Fruit fly (Drosophila melanogaster) whole organism, pupa: ENCODE measurements around the gene D.

ENCODE experiments used
- CG10348 ChIP-seq: fragments of 200-800 bp; sonication (Bioruptor generic); IDR thresholded peaks from 2 replicates; pipeline ENCODE4 v1.3.6; 2022; ENCODE audit warnings: missing biosample characterization, missing genetic modification characterization
- CG12605 ChIP-seq: fragments of 200-800 bp; sonication (Bioruptor generic); IDR thresholded peaks from 2 replicates; pipeline ENCODE4 v1.3.6; 2022; ENCODE audit warnings: missing biosample characterization, missing genetic modification characterization
- CG13204 ChIP-seq: fragments of 200-800 bp; sonication (Bioruptor generic); optimal IDR thresholded peaks from 2 replicates; lab custom pipeline; 2018; ENCODE audit warnings: missing biosample characterization, mild to moderate bottlenecking, missing genetic modification characterization, moderate library complexity
- CG14655 ChIP-seq: fragments of 200-800 bp; sonication (Bioruptor generic); optimal IDR thresholded peaks from 3 replicates; lab custom pipeline; 2017; ENCODE audit warnings: mild to moderate bottlenecking, missing biosample characterization, missing genetic modification reagents, missing genetic modification characterization
- CG15710 ChIP-seq: fragments of 200-800 bp; sonication (Bioruptor generic); optimal IDR thresholded peaks from 2 replicates; lab custom pipeline; 2018; ENCODE audit warnings: missing biosample characterization, mild to moderate bottlenecking, missing genetic modification characterization, moderate library complexity
- CG17806 ChIP-seq: fragments of 200-800 bp; sonication (Bioruptor generic); optimal IDR thresholded peaks from 2 replicates; lab custom pipeline; 2018; ENCODE audit warnings: missing biosample characterization, mild to moderate bottlenecking, missing genetic modification characterization, moderate library complexity
- CG32121 ChIP-seq: fragments of 200-800 bp; sonication (Bioruptor generic); IDR thresholded peaks from 2 replicates; pipeline ENCODE4 v1.3.6; 2022; ENCODE audit warnings: missing biosample characterization, missing genetic modification characterization
- CG34367 ChIP-seq: fragments of 200-800 bp; sonication (Bioruptor generic); optimal IDR thresholded peaks from 2 replicates; lab custom pipeline; 2018; ENCODE audit warnings: missing biosample characterization, mild to moderate bottlenecking, missing genetic modification characterization
- CG4496 ChIP-seq: fragments of 200-800 bp; sonication (Bioruptor generic); IDR thresholded peaks from 3 replicates; pipeline ENCODE4 v1.3.6; 2022; ENCODE audit warnings: missing biosample characterization, missing genetic modification characterization
- CG8159 ChIP-seq: fragments of 200-800 bp; sonication (Bioruptor generic); optimal IDR thresholded peaks from 3 replicates; lab custom pipeline; 2018; ENCODE audit warnings: missing biosample characterization, mild to moderate bottlenecking, missing genetic modification characterization, moderate library complexity
- CG8301 ChIP-seq: fragments of 200-800 bp; sonication (Bioruptor generic); optimal IDR thresholded peaks from 2 replicates; lab custom pipeline; 2018; ENCODE audit warnings: missing biosample characterization, mild to moderate bottlenecking, missing genetic modification characterization
- CG9948 ChIP-seq: fragments of 200-800 bp; sonication (Bioruptor generic); optimal IDR thresholded peaks from 2 replicates; lab custom pipeline; 2018; ENCODE audit warnings: missing biosample characterization, mild to moderate bottlenecking, missing genetic modification characterization, moderate library complexity
- D1 ChIP-seq: fragments of 200-800 bp; sonication (Bioruptor generic); optimal IDR thresholded peaks from 2 replicates; lab custom pipeline; 2018; ENCODE audit warnings: missing biosample characterization, mild to moderate bottlenecking, missing genetic modification characterization, moderate library complexity
- EcR ChIP-seq: fragments of 200-800 bp; sonication (Bioruptor generic); optimal IDR thresholded peaks from 3 replicates; lab custom pipeline; 2019; ENCODE audit warnings: missing biosample characterization, missing genetic modification characterization, mild to moderate bottlenecking, moderate library complexity, missing genetic modification reagents
- Ets98B ChIP-seq: fragments of 200-800 bp; sonication (Bioruptor generic); IDR thresholded peaks from 2 replicates; pipeline ENCODE4 v1.3.6; 2022; ENCODE audit warnings: missing biosample characterization, missing genetic modification characterization
- Pif1A ChIP-seq: fragments of 200-800 bp; sonication (Bioruptor generic); optimal IDR thresholded peaks from 3 replicates; lab custom pipeline; 2016; ENCODE audit warnings: missing biosample characterization, missing genetic modification characterization
- Pif1B ChIP-seq: fragments of 200-800 bp; sonication (Bioruptor generic); optimal IDR thresholded peaks from 3 replicates; lab custom pipeline; 2016; ENCODE audit warnings: missing biosample characterization, missing genetic modification characterization
- Snoo ChIP-seq: fragments of 200-800 bp; sonication (Bioruptor generic); optimal IDR thresholded peaks from 3 replicates; lab custom pipeline; 2017; ENCODE audit warnings: missing biosample characterization, mild to moderate bottlenecking, missing genetic modification characterization, inconsistent platforms
- fd96Ca ChIP-seq: fragments of 200-800 bp; sonication (Bioruptor generic); IDR thresholded peaks from 3 replicates; pipeline ENCODE4 v1.3.6; 2022; ENCODE audit warnings: missing biosample characterization, missing genetic modification characterization
- gl ChIP-seq: fragments of 200-800 bp; sonication (Bioruptor generic); optimal IDR thresholded peaks from 2 replicates; lab custom pipeline; 2018; ENCODE audit warnings: missing biosample characterization, mild to moderate bottlenecking, missing genetic modification characterization
- rn ChIP-seq: fragments of 200-800 bp; sonication (Bioruptor generic); IDR thresholded peaks from 2 replicates; pipeline ENCODE4 v1.3.6; 2022; ENCODE audit warnings: missing biosample characterization, missing genetic modification characterization

The D gene

dm6 chr3L:14178520-14178919 is at the start of gene D:
TSS of gene D (minus strand) at chr3L:14178620.
- TF ChIP-seq fd96Ca (no peak), rn (GFP tag; lab: Robert Waterston, UW) (no peak), D1 (tag; lab: Kevin White, UChicago) (no peak), CG4496 (GFP tag; lab: Robert Waterston, UW) (no peak)

dm6 chr3L:14223450-14223849 is 45.0 kb upstream of the D start:
- TF ChIP-seq Snoo (tag; lab: Kevin White, UChicago) (no peak), CG10348 (GFP tag; lab: Robert Waterston, UW) (no peak), CG12605 (GFP tag; lab: Robert Waterston, UW) (no peak), gl (tag; lab: Kevin White, UChicago) (no peak)

dm6 chr3L:14222199-14222598 is 43.8 kb upstream of the D start:
- TF ChIP-seq CG8159 (no peak), gl (tag; lab: Kevin White, UChicago) (no peak), rn (GFP tag; lab: Robert Waterston, UW) (no peak), CG9948 (tag; lab: Kevin White, UChicago) (no peak), CG17806 (tag; lab: Kevin White, UChicago) (no peak), D1 (tag; lab: Kevin White, UChicago) (no peak), CG10348 (GFP tag; lab: Robert Waterston, UW) (no peak), CG15710 (tag; lab: Kevin White, UChicago) (no peak), Snoo (tag; lab: Kevin White, UChicago) (no peak)

dm6 chr3L:14220611-14221497 is 42.4 kb upstream of the D start:
- TF ChIP-seq CG4496 (GFP tag; lab: Robert Waterston, UW) = no peak
- TF ChIP-seq Snoo (tag; lab: Kevin White, UChicago) = no peak
- peak; percentile 20; the same call in 1 of the 2 replicates for TF ChIP-seq CG12605 (GFP tag; lab: Robert Waterston, UW)

dm6 chr3L:14219422-14219853 is 41.0 kb upstream of the D start:
- TF ChIP-seq CG12605 (GFP tag; lab: Robert Waterston, UW) = peak; percentile 83
- TF ChIP-seq Pif1B (GFP tag; lab: Kevin White, UChicago) = no peak
- no peak for TF ChIP-seq Snoo (tag; lab: Kevin White, UChicago)
- TF ChIP-seq CG4496 (GFP tag; lab: Robert Waterston, UW) = peak; percentile 81
- TF ChIP-seq CG15710 (tag; lab: Kevin White, UChicago) = no peak
- TF ChIP-seq gl (tag; lab: Kevin White, UChicago) = no peak
- no peak for TF ChIP-seq rn (GFP tag; lab: Robert Waterston, UW)
- peak; percentile 40; the same call in 1 of the 2 replicates for TF ChIP-seq CG32121 (GFP tag; lab: Robert Waterston, UW)
- no peak for TF ChIP-seq CG13204 (GFP tag; lab: Kevin White, UChicago)
- no peak for TF ChIP-seq EcR (GFP tag; lab: Kevin White, UChicago)
- TF ChIP-seq CG17806 (tag; lab: Kevin White, UChicago) = no peak
- TF ChIP-seq CG9948 (tag; lab: Kevin White, UChicago) = no peak
- peak; percentile 59 for TF ChIP-seq CG14655 (GFP tag; lab: Kevin White, UChicago)
- no peak for TF ChIP-seq Pif1A (GFP tag; lab: Kevin White, UChicago)
- no peak for TF ChIP-seq CG34367 (tag; lab: Kevin White, UChicago)
- TF ChIP-seq D1 (tag; lab: Kevin White, UChicago) = no peak
- peak; percentile 51 for TF ChIP-seq CG8301 (tag; lab: Kevin White, UChicago)
- no peak for TF ChIP-seq CG10348 (GFP tag; lab: Robert Waterston, UW)
- no peak for TF ChIP-seq CG8159
- no peak for TF ChIP-seq fd96Ca
- TF ChIP-seq Ets98B (GFP tag; lab: Robert Waterston, UW) = peak; percentile 69; the same call in 1 of the 2 replicates

dm6 chr3L:14217677-14218254 is 39.3 kb upstream of the D start, which contains the start of gene CG7768:
TSS of gene CG7768 (plus strand) at chr3L:14218204.
- TF ChIP-seq CG34367 (tag; lab: Kevin White, UChicago) (no peak), CG13204 (GFP tag; lab: Kevin White, UChicago) (no peak), fd96Ca (no peak), CG8159 (no peak), CG14655 (GFP tag; lab: Kevin White, UChicago) (no peak), CG17806 (tag; lab: Kevin White, UChicago) (no peak), CG9948 (tag; lab: Kevin White, UChicago) (no peak), Snoo (tag; lab: Kevin White, UChicago) (no peak), rn (GFP tag; lab: Robert Waterston, UW) (no peak), CG10348 (GFP tag; lab: Robert Waterston, UW) (no peak), gl (tag; lab: Kevin White, UChicago) (no peak), EcR (GFP tag; lab: Kevin White, UChicago) (no peak), D1 (tag; lab: Kevin White, UChicago) (no peak), Pif1B (GFP tag; lab: Kevin White, UChicago) (no peak)
